Worm (Caenorhabditis elegans) whole organism, L3 larva: ENCODE results near the gene ceeh-1.
A peak's percentile ranks its signal among the peaks of the same experiment; 100 is the strongest.

Source experiments
- ama-1 ChIP-seq: fragments of 150-350 bp; optimal IDR thresholded peaks from 2 replicates; lab custom pipeline; 2018
- ceh-16 ChIP-seq: sonication (generic microtip); optimal IDR thresholded peaks from 2 replicates; lab custom pipeline; 2017; ENCODE audit warnings: missing biosample characterization, missing genetic modification characterization
- ceh-28 ChIP-seq: fragments of 150-350 bp; optimal IDR thresholded peaks from 2 replicates; lab custom pipeline; 2014; ENCODE audit warnings: missing biosample characterization, missing genetic modification reagents, missing genetic modification characterization
- ceh-82 ChIP-seq: fragments of 150-350 bp; optimal IDR thresholded peaks from 2 replicates; lab custom pipeline; 2014; ENCODE audit warnings: missing biosample characterization, missing genetic modification characterization
- ceh-9 ChIP-seq: sonication (generic microtip); optimal IDR thresholded peaks from 2 replicates; lab custom pipeline; 2018; ENCODE audit warnings: missing biosample characterization, missing genetic modification characterization
- egl-27 ChIP-seq: sonication (generic microtip); optimal IDR thresholded peaks from 4 replicates; lab custom pipeline; 2017; ENCODE audit warnings: missing biosample characterization, missing genetic modification reagents, missing genetic modification characterization
- elt-1 ChIP-seq: fragments of 150-350 bp; optimal IDR thresholded peaks from 2 replicates; lab custom pipeline; 2014; ENCODE audit warnings: missing biosample characterization, missing genetic modification characterization
- elt-2 ChIP-seq: sonication (generic microtip); optimal IDR thresholded peaks from 2 replicates; lab custom pipeline; 2016; ENCODE audit warnings: missing genetic modification reagents, mild to moderate bottlenecking, missing genetic modification characterization, missing compliant biosample characterization
- eor-1 ChIP-seq, 2 experiments: fragments of 150-350 bp; optimal IDR thresholded peaks; 2 replicates each; lab custom pipeline; 2014 to 2018; ENCODE audit warnings: missing biosample characterization in 2 of 2, missing genetic modification characterization in 2 of 2
- fos-1 ChIP-seq: fragments of 150-350 bp; optimal IDR thresholded peaks from 2 replicates; lab custom pipeline; 2014; ENCODE audit warnings: missing biosample characterization, missing genetic modification characterization
- hmg-11 ChIP-seq: sonication (generic microtip); optimal IDR thresholded peaks from 2 replicates; lab custom pipeline; 2016; ENCODE audit warnings: missing genetic modification characterization, missing compliant biosample characterization
- jun-1 ChIP-seq: fragments of 150-350 bp; optimal IDR thresholded peaks from 2 replicates; lab custom pipeline; 2014; ENCODE audit warnings: missing biosample characterization, missing genetic modification reagents, missing genetic modification characterization
- lin-15B ChIP-seq: fragments of 150-350 bp; optimal IDR thresholded peaks from 2 replicates; lab custom pipeline; 2014; ENCODE audit warnings: missing biosample characterization, missing genetic modification characterization
- lsy-12 ChIP-seq: sonication (generic microtip); optimal IDR thresholded peaks from 2 replicates; lab custom pipeline; 2016; ENCODE audit warnings: mild to moderate bottlenecking, missing genetic modification characterization, missing compliant biosample characterization
- mdl-1 ChIP-seq: fragments of 150-350 bp; optimal IDR thresholded peaks from 2 replicates; lab custom pipeline; 2014; ENCODE audit warnings: missing biosample characterization, missing genetic modification characterization
- mml-1 ChIP-seq: fragments of 150-350 bp; sonication (generic microtip); optimal IDR thresholded peaks from 3 replicates; lab custom pipeline; 2014; ENCODE audit warnings: missing biosample characterization, missing genetic modification characterization
- nfya-1 ChIP-seq: sonication (generic microtip); optimal IDR thresholded peaks from 2 replicates; lab custom pipeline; 2017; ENCODE audit warnings: missing genetic modification characterization, mild to moderate bottlenecking, missing compliant biosample characterization, antibody characterized with exemption, moderate library complexity; ENCODE audit not compliant: insufficient read depth
- nhr-11 ChIP-seq: fragments of 150-350 bp; optimal IDR thresholded peaks from 2 replicates; lab custom pipeline; 2014; ENCODE audit warnings: missing biosample characterization, missing genetic modification characterization
- nhr-12 ChIP-seq: fragments of 150-350 bp; optimal IDR thresholded peaks from 2 replicates; lab custom pipeline; 2014; ENCODE audit warnings: missing biosample characterization, missing genetic modification characterization
- nhr-23 ChIP-seq: fragments of 150-350 bp; optimal IDR thresholded peaks from 2 replicates; lab custom pipeline; 2014; ENCODE audit warnings: missing biosample characterization, missing genetic modification reagents, missing genetic modification characterization
- nhr-237 ChIP-seq: fragments of 150-350 bp; optimal IDR thresholded peaks from 2 replicates; lab custom pipeline; 2014; ENCODE audit warnings: missing biosample characterization, missing genetic modification characterization
- nhr-25 ChIP-seq: sonication (generic microtip); optimal IDR thresholded peaks from 2 replicates; lab custom pipeline; 2017; ENCODE audit warnings: missing biosample characterization, missing genetic modification characterization
- nhr-28 ChIP-seq: fragments of 150-350 bp; optimal IDR thresholded peaks from 2 replicates; lab custom pipeline; 2014; ENCODE audit warnings: missing biosample characterization, missing genetic modification characterization
- nhr-43 ChIP-seq: sonication (generic microtip); optimal IDR thresholded peaks from 2 replicates; lab custom pipeline; 2016; ENCODE audit warnings: mild to moderate bottlenecking, missing genetic modification characterization, missing compliant biosample characterization; ENCODE audit not compliant: poor library complexity, severe bottlenecking
- pha-4 ChIP-seq: fragments of 150-350 bp; optimal IDR thresholded peaks from 2 replicates; lab custom pipeline; 2014; ENCODE audit warnings: missing biosample characterization, missing genetic modification reagents, missing genetic modification characterization
- pqm-1 ChIP-seq: fragments of 150-350 bp; optimal IDR thresholded peaks from 2 replicates; lab custom pipeline; 2017; ENCODE audit warnings: missing biosample characterization, missing genetic modification characterization, inconsistent platforms
- sea-2 ChIP-seq: fragments of 150-350 bp; sonication (generic microtip); optimal IDR thresholded peaks from 4 replicates; lab custom pipeline; 2014; ENCODE audit warnings: missing biosample characterization, missing genetic modification reagents, missing genetic modification characterization
- snpc-4 ChIP-seq: fragments of 150-350 bp; optimal IDR thresholded peaks from 2 replicates; lab custom pipeline; 2014; ENCODE audit warnings: missing biosample characterization, missing genetic modification characterization
- tbx-2 ChIP-seq: sonication (generic microtip); optimal IDR thresholded peaks from 2 replicates; lab custom pipeline; 2016; ENCODE audit warnings: mild to moderate bottlenecking, missing genetic modification characterization, missing compliant biosample characterization
- unc-39 ChIP-seq: sonication (generic microtip); optimal IDR thresholded peaks from 4 replicates; lab custom pipeline; 2017; ENCODE audit warnings: missing biosample characterization, missing genetic modification characterization
- unc-62 ChIP-seq: fragments of 150-350 bp; sonication (generic microtip); optimal IDR thresholded peaks from 4 replicates; lab custom pipeline; 2014; ENCODE audit warnings: missing biosample characterization, missing genetic modification reagents, missing genetic modification characterization
- zag-1 ChIP-seq: fragments of 150-350 bp; optimal IDR thresholded peaks from 2 replicates; lab custom pipeline; 2014; ENCODE audit warnings: missing biosample characterization, missing genetic modification characterization

The ceeh-1 gene

DNA sequence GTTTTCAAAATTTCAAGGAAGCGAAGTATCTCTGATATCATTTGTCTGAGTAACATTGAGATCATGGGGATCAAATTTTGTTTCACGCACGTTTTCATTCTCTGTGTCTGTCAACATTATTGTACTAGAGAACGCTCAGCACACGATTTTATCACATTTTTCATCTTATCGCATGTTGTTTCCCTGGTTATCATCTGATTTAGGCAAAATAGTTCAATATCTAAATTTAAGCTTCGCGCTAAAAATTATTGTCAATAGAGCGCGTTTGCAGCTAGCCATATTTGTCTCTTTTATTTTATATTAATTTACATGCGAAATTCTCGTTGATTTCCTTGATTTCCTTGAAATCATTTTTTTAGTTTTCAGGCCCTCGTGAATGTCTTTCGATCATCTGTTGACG lies 13.4 kb upstream of the ceeh-1 start, which contains the start of gene K02F3.2:
Gene K02F3.2 (plus strand): TSS at position 357 of the 400 bp plus-strand sequence.
- TF ChIP-seq elt-1 (tag; lab: Kevin White, UChicago) (peak; percentile 53), elt-2 (tag; lab: Kevin White, UChicago) (peak; percentile 71), hmg-11 (peak; percentile 12), ceh-28 (tag; lab: Kevin White, UChicago) (peak; percentile 12), ama-1 (lab: Kevin White, UChicago) (peak; percentile 45), ceh-9 (tag; lab: Kevin White, UChicago) (no peak), nhr-25 (peak; percentile 4), tbx-2 (tag; lab: Kevin White, UChicago) (no peak), jun-1 (tag; lab: Kevin White, UChicago) (peak; percentile 76), nhr-23 (tag; lab: Kevin White, UChicago) (peak; percentile 65), pha-4 (tag; lab: Kevin White, UChicago) (peak; percentile 86), lin-15B (tag; lab: Kevin White, UChicago) (peak; percentile 28), eor-1 (tag; optimal IDR thresholded peaks at IDR 0.05; lab: Kevin White, UChicago) (no peak), nhr-43 (peak; percentile 80), nhr-28 (tag; lab: Kevin White, UChicago) (no peak), pqm-1 (peak; percentile 84), unc-62 (no peak), nfya-1 (tag; lab: Kevin White, UChicago) (peak; percentile 30)
- TF ChIP-seq, all 47 proteins: peak for 13

DNA sequence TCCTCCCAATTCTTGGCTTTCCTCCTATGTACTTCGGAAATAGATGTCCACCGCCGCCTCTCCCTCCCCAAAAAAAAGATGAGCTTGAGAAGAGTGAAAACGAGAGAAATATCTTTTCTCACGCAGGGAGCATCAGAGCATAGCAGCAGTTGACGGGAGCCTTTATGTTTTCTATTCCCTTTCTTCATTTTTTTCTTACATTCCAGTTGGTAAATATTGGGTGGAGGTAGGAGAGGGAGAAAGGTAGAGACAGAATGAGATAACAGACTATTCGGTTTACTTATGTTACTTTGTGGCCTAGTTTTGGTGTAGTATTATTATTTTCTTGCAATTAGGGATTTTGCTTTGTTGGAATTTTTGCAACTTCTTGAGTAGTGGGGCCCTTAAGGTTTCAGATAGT lies 12.5 kb upstream of the ceeh-1 start:
- TF ChIP-seq pha-4 (tag; lab: Kevin White, UChicago) (peak; percentile 51), ceh-9 (tag; lab: Kevin White, UChicago) (no peak)

DNA sequence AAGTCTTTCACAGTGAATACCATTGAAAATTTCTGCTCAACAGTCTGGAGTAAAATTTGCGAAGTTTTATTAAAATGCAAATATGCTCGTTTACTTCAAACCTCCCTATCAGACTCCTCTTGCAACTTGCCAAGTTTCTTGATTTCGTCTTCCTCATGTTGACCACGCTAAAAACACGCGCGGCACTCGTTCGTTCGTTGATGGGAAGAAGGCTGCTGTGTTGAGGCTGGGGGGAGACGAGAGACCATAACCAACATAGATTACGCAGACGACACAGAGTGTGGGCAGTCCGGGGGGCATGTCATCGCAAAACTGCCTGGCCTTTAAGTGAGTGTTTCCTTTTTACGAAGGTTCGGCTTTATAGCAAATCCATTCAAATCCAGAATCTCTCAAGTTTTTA lies 11.9 kb upstream of the ceeh-1 start:
- TF ChIP-seq mml-1: peak; percentile 88
- no peak for TF ChIP-seq nhr-28 (tag; lab: Kevin White, UChicago)
- no peak for TF ChIP-seq nhr-25
- TF ChIP-seq elt-1 (tag; lab: Kevin White, UChicago): no peak
- TF ChIP-seq ama-1 (lab: Kevin White, UChicago): no peak
- peak; percentile 57 for TF ChIP-seq nfya-1 (tag; lab: Kevin White, UChicago)
- no peak for TF ChIP-seq nhr-12 (tag; lab: Kevin White, UChicago)
- TF ChIP-seq nhr-43: peak; percentile 43
- TF ChIP-seq mdl-1 (tag; lab: Kevin White, UChicago): no peak
- no peak for TF ChIP-seq zag-1 (tag; lab: Kevin White, UChicago)
- TF ChIP-seq elt-2 (tag; lab: Kevin White, UChicago): peak; percentile 16
- TF ChIP-seq lin-15B (tag; lab: Kevin White, UChicago): peak; percentile 27
- peak; percentile 62 for TF ChIP-seq pha-4 (tag; lab: Kevin White, UChicago)
- no peak for TF ChIP-seq egl-27 (tag; lab: Kevin White, UChicago)
- TF ChIP-seq unc-39 (tag; lab: Kevin White, UChicago): no peak
- TF ChIP-seq fos-1 (tag; lab: Kevin White, UChicago): no peak
- peak; percentile 24 for TF ChIP-seq snpc-4
- no peak for TF ChIP-seq sea-2
- TF ChIP-seq pqm-1: peak; percentile 37
- no peak for TF ChIP-seq nhr-11 (tag; lab: Kevin White, UChicago)
- TF ChIP-seq, all 47 proteins: peak for 8

DNA sequence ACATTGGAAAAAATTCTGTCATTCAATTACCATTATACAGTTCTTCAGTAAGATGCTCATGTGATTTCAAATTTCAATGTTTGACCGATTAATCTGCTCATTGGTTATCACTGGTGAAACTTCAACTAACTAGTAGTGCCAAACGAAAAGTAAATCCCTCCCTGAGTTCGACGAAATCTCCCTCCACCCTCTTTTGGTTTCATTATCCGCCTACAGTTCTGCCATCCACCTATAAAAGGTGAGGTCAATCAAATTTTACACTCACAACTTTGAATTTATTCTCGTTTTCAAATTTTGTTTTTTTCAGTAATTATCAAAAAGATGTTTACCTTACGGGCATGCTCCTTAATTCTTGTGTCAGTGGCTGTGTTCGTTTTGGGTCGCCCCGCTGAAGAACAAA lies 10.6 kb upstream of the ceeh-1 start, which contains the start of gene far-8:
Gene far-8 (plus strand): TSS at position 301 of the 400 bp plus-strand sequence.
- TF ChIP-seq fos-1 (tag; lab: Kevin White, UChicago) (no peak), lin-15B (tag; lab: Kevin White, UChicago) (no peak), nhr-28 (tag; lab: Kevin White, UChicago) (no peak), unc-62 (no peak), ceh-9 (tag; lab: Kevin White, UChicago) (no peak), ceh-82 (tag; lab: Kevin White, UChicago) (no peak), jun-1 (tag; lab: Kevin White, UChicago) (no peak), ceh-16 (tag; lab: Kevin White, UChicago) (no peak), nhr-12 (tag; lab: Kevin White, UChicago) (no peak), lsy-12 (tag; lab: Kevin White, UChicago) (no peak), unc-39 (tag; lab: Kevin White, UChicago) (no peak), snpc-4 (no peak), nhr-11 (tag; lab: Kevin White, UChicago) (no peak), tbx-2 (tag; lab: Kevin White, UChicago) (no peak), elt-2 (tag; lab: Kevin White, UChicago) (no peak)
- TF ChIP-seq, all 47 proteins: peak for 0

- no peak for TF ChIP-seq ceh-16 (tag; lab: Kevin White, UChicago)
- no peak for TF ChIP-seq ama-1 (lab: Kevin White, UChicago)
- no peak for TF ChIP-seq nhr-237 (tag; lab: Kevin White, UChicago)
Measured at ce11 chrIII:841177-841576, 9.1 kb upstream of the ceeh-1 start, which contains the start of gene K02F3.9. TSS of gene K02F3.9 (minus strand) at chrIII:841366.
